Fruit fly (Drosophila melanogaster) whole organism, embryonic: ENCODE results near the gene Acp29AB.
A peak's percentile ranks its signal among the peaks of the same experiment; 100 is the strongest.

Experiments used
- Antp ChIP-seq: fragments of 200-800 bp; sonication (Bioruptor generic); optimal IDR thresholded peaks from 3 replicates; lab custom pipeline; 2016; ENCODE audit warnings: missing biosample characterization, missing genetic modification characterization
- CG10267 ChIP-seq: fragments of 200-800 bp; sonication (Bioruptor generic); optimal IDR thresholded peaks from 2 replicates; lab custom pipeline; 2018; ENCODE audit warnings: missing biosample characterization, mild to moderate bottlenecking, missing genetic modification characterization, moderate library complexity
- CG1647 ChIP-seq: fragments of 200-800 bp; sonication (Bioruptor generic); optimal IDR thresholded peaks from 3 replicates; lab custom pipeline; 2016; ENCODE audit warnings: missing biosample characterization, missing genetic modification characterization
- CG16815 ChIP-seq: fragments of 200-800 bp; sonication (Bioruptor generic); optimal IDR thresholded peaks from 3 replicates; lab custom pipeline; 2017; ENCODE audit warnings: missing biosample characterization, mild to moderate bottlenecking, missing genetic modification characterization
- CG16863 ChIP-seq: fragments of 200-800 bp; sonication (Bioruptor generic); optimal IDR thresholded peaks from 3 replicates; lab custom pipeline; 2016; ENCODE audit warnings: missing biosample characterization, missing genetic modification characterization
- CG17361 ChIP-seq: fragments of 200-800 bp; sonication (Bioruptor generic); IDR thresholded peaks from 3 replicates; pipeline ENCODE4 v1.3.6; 2022; ENCODE audit warnings: missing biosample characterization, missing genetic modification characterization
- CG17829 ChIP-seq: fragments of 200-800 bp; optimal IDR thresholded peaks from 2 replicates; lab custom pipeline; 2019; ENCODE audit warnings: missing biosample characterization, mild to moderate bottlenecking, missing genetic modification characterization, moderate library complexity
- CG17912 ChIP-seq: fragments of 200-800 bp; sonication (Bioruptor generic); optimal IDR thresholded peaks from 2 replicates; lab custom pipeline; 2018; ENCODE audit warnings: missing biosample characterization, mild to moderate bottlenecking, missing genetic modification characterization
- CG18599 ChIP-seq: fragments of 200-800 bp; sonication (Bioruptor generic); optimal IDR thresholded peaks from 3 replicates; lab custom pipeline; 2017; ENCODE audit warnings: missing biosample characterization, missing genetic modification characterization, mild to moderate bottlenecking, moderate library complexity, missing genetic modification reagents
- CG2678 ChIP-seq: fragments of 200-800 bp; sonication (Bioruptor generic); optimal IDR thresholded peaks from 3 replicates; lab custom pipeline; 2019; ENCODE audit warnings: missing biosample characterization, mild to moderate bottlenecking, missing genetic modification characterization, moderate library complexity
- CG3065 ChIP-seq: fragments of 200-800 bp; sonication (Bioruptor generic); optimal IDR thresholded peaks from 2 replicates; lab custom pipeline; 2016; ENCODE audit warnings: missing biosample characterization, missing genetic modification characterization
- CG31365 ChIP-seq: fragments of 200-800 bp; sonication (Bioruptor generic); optimal IDR thresholded peaks from 2 replicates; lab custom pipeline; 2018; ENCODE audit warnings: missing biosample characterization, mild to moderate bottlenecking, missing genetic modification characterization
- CG33557 ChIP-seq: fragments of 200-800 bp; sonication (Bioruptor generic); optimal IDR thresholded peaks from 2 replicates; lab custom pipeline; 2019; ENCODE audit warnings: missing biosample characterization, mild to moderate bottlenecking, missing genetic modification characterization, moderate library complexity
- CG4424 ChIP-seq: fragments of 200-800 bp; sonication (Bioruptor generic); optimal IDR thresholded peaks from 3 replicates; lab custom pipeline; 2016; ENCODE audit warnings: missing biosample characterization, missing genetic modification characterization
- CG9437 ChIP-seq: fragments of 200-800 bp; sonication (Bioruptor generic); optimal IDR thresholded peaks from 2 replicates; lab custom pipeline; 2018; ENCODE audit warnings: missing biosample characterization, mild to moderate bottlenecking, missing genetic modification characterization
- CG9932 ChIP-seq: fragments of 200-800 bp; sonication (Bioruptor generic); IDR thresholded peaks from 2 replicates; pipeline ENCODE4 v1.3.6; 2022; ENCODE audit warnings: missing biosample characterization, missing genetic modification characterization
- Dip2 ChIP-seq: fragments of 200-800 bp; sonication (Bioruptor generic); IDR thresholded peaks from 2 replicates; pipeline ENCODE4 v1.3.6; 2022; ENCODE audit warnings: missing biosample characterization, missing genetic modification characterization
- Gsc ChIP-seq: fragments of 200-800 bp; sonication (Bioruptor generic); IDR thresholded peaks from 2 replicates; pipeline ENCODE4 v1.3.6; 2022; ENCODE audit warnings: missing biosample characterization, missing genetic modification characterization
- Hmr ChIP-seq: fragments of 200-800 bp; sonication (Bioruptor generic); optimal IDR thresholded peaks from 3 replicates; lab custom pipeline; 2017; ENCODE audit warnings: mild to moderate bottlenecking, missing biosample characterization, missing genetic modification reagents, missing genetic modification characterization
- Hmx ChIP-seq: fragments of 200-800 bp; sonication (Bioruptor generic); optimal IDR thresholded peaks from 2 replicates; lab custom pipeline; 2016; ENCODE audit warnings: missing biosample characterization, missing genetic modification characterization
- Hr78 ChIP-seq, 2 experiments: fragments of 200-800 bp in 1 of 2; fragments of >200 bp in 1 of 2; sonication (Bioruptor generic) in 1 of 2; optimal IDR thresholded peaks; 2 replicates each; lab custom pipeline; 2017 to 2019; ENCODE audit warnings: missing biosample characterization in 2 of 2, missing genetic modification characterization in 2 of 2, mild to moderate bottlenecking in 1 of 2, moderate library complexity in 1 of 2
- Max ChIP-seq: fragments of 200-800 bp; sonication (Bioruptor generic); optimal IDR thresholded peaks from 2 replicates; lab custom pipeline; 2016; ENCODE audit warnings: missing biosample characterization, mild to moderate bottlenecking, missing genetic modification characterization
- Meics ChIP-seq: fragments of 200-800 bp; sonication (Bioruptor generic); optimal IDR thresholded peaks from 2 replicates; lab custom pipeline; 2017; ENCODE audit warnings: missing biosample characterization, mild to moderate bottlenecking, missing genetic modification characterization
- Mes4 ChIP-seq: fragments of 200-800 bp; sonication (Bioruptor generic); optimal IDR thresholded peaks from 2 replicates; lab custom pipeline; 2016; ENCODE audit warnings: missing biosample characterization, missing genetic modification characterization
- NfI ChIP-seq: fragments of 200-800 bp; sonication (Bioruptor generic); optimal IDR thresholded peaks from 3 replicates; lab custom pipeline; 2018; ENCODE audit warnings: missing biosample characterization, mild to moderate bottlenecking, missing genetic modification characterization, moderate library complexity
- Optix ChIP-seq: fragments of 200-800 bp; sonication (Bioruptor generic); IDR thresholded peaks from 3 replicates; pipeline ENCODE4 v1.3.6; 2022; ENCODE audit warnings: missing biosample characterization, missing genetic modification characterization
- Ptx1 ChIP-seq: fragments of 200-800 bp; sonication (Bioruptor generic); IDR thresholded peaks from 2 replicates; pipeline ENCODE4 v1.3.6; 2022; ENCODE audit warnings: missing biosample characterization, missing genetic modification characterization
- Scr ChIP-seq: fragments of 200-800 bp; sonication (Bioruptor generic); IDR thresholded peaks from 2 replicates; pipeline ENCODE4 v1.3.6; 2022; ENCODE audit warnings: missing biosample characterization, missing genetic modification characterization; ENCODE audit not compliant: partially characterized antibody
- abd-A ChIP-seq: fragments of 200-800 bp; sonication (Bioruptor generic); optimal IDR thresholded peaks from 3 replicates; lab custom pipeline; 2019; ENCODE audit warnings: missing biosample characterization, mild to moderate bottlenecking, missing genetic modification characterization, moderate library complexity
- aop ChIP-seq: fragments of 200-800 bp; sonication (Bioruptor generic); IDR thresholded peaks from 2 replicates; pipeline ENCODE4 v1.3.6; 2022; ENCODE audit warnings: missing biosample characterization, missing genetic modification characterization
- az2 ChIP-seq: fragments of 200-800 bp; sonication (Bioruptor generic); optimal IDR thresholded peaks from 3 replicates; lab custom pipeline; 2016; ENCODE audit warnings: missing biosample characterization, missing genetic modification characterization
- bowl ChIP-seq: fragments of 200-800 bp; sonication (Bioruptor generic); IDR thresholded peaks from 2 replicates; pipeline ENCODE4 v1.3.6; 2022; ENCODE audit warnings: missing biosample characterization, missing genetic modification characterization
- crol ChIP-seq: fragments of 200-800 bp; sonication (Bioruptor generic); IDR thresholded peaks from 2 replicates; pipeline ENCODE4 v1.3.6; 2022; ENCODE audit warnings: missing biosample characterization, missing genetic modification characterization
- da ChIP-seq: fragments of 200-800 bp; sonication (Bioruptor generic); optimal IDR thresholded peaks from 2 replicates; lab custom pipeline; 2016; ENCODE audit warnings: missing biosample characterization, missing genetic modification characterization
- fu2 ChIP-seq: fragments of 200-800 bp; sonication (Bioruptor generic); optimal IDR thresholded peaks from 2 replicates; lab custom pipeline; 2016; ENCODE audit warnings: missing biosample characterization, missing genetic modification characterization
- gfzf ChIP-seq: fragments of 200-800 bp; sonication (Bioruptor generic); optimal IDR thresholded peaks from 2 replicates; lab custom pipeline; 2016; ENCODE audit warnings: missing biosample characterization, mild to moderate bottlenecking, missing genetic modification characterization, moderate library complexity
- grau ChIP-seq: fragments of 200-800 bp; optimal IDR thresholded peaks from 3 replicates; lab custom pipeline; 2019; ENCODE audit warnings: missing biosample characterization, mild to moderate bottlenecking, missing genetic modification characterization, moderate library complexity
- gro ChIP-seq: fragments of 200-800 bp; sonication (Bioruptor generic); optimal IDR thresholded peaks from 2 replicates; lab custom pipeline; 2016; ENCODE audit warnings: missing biosample characterization, missing genetic modification characterization
- jumu ChIP-seq: fragments of 200-800 bp; sonication (Bioruptor generic); optimal IDR thresholded peaks from 3 replicates; lab custom pipeline; 2016; ENCODE audit warnings: missing biosample characterization, missing genetic modification characterization
- nerfin-1 ChIP-seq: fragments of 200-800 bp; sonication (Bioruptor generic); optimal IDR thresholded peaks from 3 replicates; lab custom pipeline; 2019; ENCODE audit warnings: missing biosample characterization, mild to moderate bottlenecking, missing genetic modification characterization, moderate library complexity
- nmo ChIP-seq: fragments of 200-800 bp; sonication (Bioruptor generic); optimal IDR thresholded peaks from 2 replicates; lab custom pipeline; 2018; ENCODE audit warnings: missing biosample characterization, mild to moderate bottlenecking, missing genetic modification characterization, moderate library complexity
- nom ChIP-seq: fragments of 200-800 bp; sonication (Bioruptor generic); optimal IDR thresholded peaks from 2 replicates; lab custom pipeline; 2017; ENCODE audit warnings: missing biosample characterization, missing genetic modification characterization, mild to moderate bottlenecking, moderate library complexity, missing genetic modification reagents
- org-1 ChIP-seq: fragments of 200-800 bp; sonication (Bioruptor generic); optimal IDR thresholded peaks from 2 replicates; lab custom pipeline; 2017; ENCODE audit warnings: missing biosample characterization, missing genetic modification characterization
- pros ChIP-seq: fragments of 200-800 bp; sonication (Bioruptor generic); optimal IDR thresholded peaks from 3 replicates; lab custom pipeline; 2019; ENCODE audit warnings: missing biosample characterization, mild to moderate bottlenecking, missing genetic modification characterization, moderate library complexity
- ranshi ChIP-seq: fragments of 200-800 bp; sonication (Bioruptor generic); IDR thresholded peaks from 2 replicates; pipeline ENCODE4 v1.3.6; 2022; ENCODE audit warnings: missing biosample characterization, missing genetic modification characterization
- row ChIP-seq: fragments of 200-800 bp; sonication (Bioruptor generic); IDR thresholded peaks from 3 replicates; pipeline ENCODE4 v1.3.6; 2022; ENCODE audit warnings: missing biosample characterization, missing genetic modification characterization
- sd ChIP-seq: fragments of 200-800 bp; sonication (Bioruptor generic); optimal IDR thresholded peaks from 3 replicates; lab custom pipeline; 2018; ENCODE audit warnings: missing biosample characterization, mild to moderate bottlenecking, missing genetic modification characterization, moderate library complexity
- tio ChIP-seq: fragments of 200-800 bp; sonication (Bioruptor generic); optimal IDR thresholded peaks from 2 replicates; lab custom pipeline; 2017; ENCODE audit warnings: missing biosample characterization, missing genetic modification characterization, inconsistent platforms
- unpg ChIP-seq: fragments of 200-800 bp; sonication (Bioruptor generic); optimal IDR thresholded peaks from 3 replicates; lab custom pipeline; 2018; ENCODE audit warnings: missing biosample characterization, mild to moderate bottlenecking, missing genetic modification characterization, moderate library complexity
- vvl ChIP-seq: fragments of 200-800 bp; sonication (Bioruptor generic); IDR thresholded peaks from 2 replicates; pipeline ENCODE4 v1.3.6; 2022; ENCODE audit warnings: missing biosample characterization, missing genetic modification characterization
- z ChIP-seq: fragments of 200-800 bp; sonication (Bioruptor generic); IDR thresholded peaks from 3 replicates; pipeline ENCODE4 v1.3.6; 2022; ENCODE audit warnings: missing biosample characterization, missing genetic modification characterization

The Acp29AB gene

dm6 chr2L:8371354-8371937, 21.6 kb downstream of the Acp29AB start (continued):
- TF ChIP-seq CG18599 (GFP tag; lab: Kevin White, UChicago), result peak; percentile 6
- TF ChIP-seq CG17361, result peak; percentile 56; the same call in 1 of the 3 replicates
- TF ChIP-seq CG16815 (GFP tag; lab: Kevin White, UChicago), result no peak
- no peak for TF ChIP-seq aop (GFP tag; lab: Robert Waterston, UW)
- no peak for TF ChIP-seq NfI
- no peak for TF ChIP-seq CG3065 (GFP tag; lab: Kevin White, UChicago)
- no peak for TF ChIP-seq Hmr (GFP tag; lab: Kevin White, UChicago)
- no peak for TF ChIP-seq ranshi (GFP tag; lab: Robert Waterston, UW)
- TF ChIP-seq CG10267, result peak; percentile 7
- no peak for TF ChIP-seq CG31365 (tag; lab: Kevin White, UChicago)
- peak; percentile 31 for TF ChIP-seq CG17829 (tag; lab: Kevin White, UChicago)
- no peak for TF ChIP-seq Gsc (GFP tag; lab: Robert Waterston, UW)
- TF ChIP-seq jumu (GFP tag; lab: Kevin White, UChicago), result no peak
- no peak for TF ChIP-seq Max (GFP tag; lab: Kevin White, UChicago)
- no peak for TF ChIP-seq CG1647 (GFP tag; lab: Kevin White, UChicago)
- TF ChIP-seq CG33557 (GFP tag; lab: Kevin White, UChicago), result no peak
- no peak for TF ChIP-seq nom (GFP tag; lab: Kevin White, UChicago)
- peak; percentile 8 for TF ChIP-seq unpg (GFP tag; lab: Kevin White, UChicago)
- TF ChIP-seq org-1 (GFP tag; lab: Kevin White, UChicago), result no peak
- no peak for TF ChIP-seq Hmx
- no peak for TF ChIP-seq tio (GFP tag; lab: Kevin White, UChicago)
- no peak for TF ChIP-seq Antp (GFP tag; lab: Kevin White, UChicago)
- TF ChIP-seq nmo, result peak; percentile 18
- peak; percentile 22 for TF ChIP-seq CG4424 (GFP tag; lab: Kevin White, UChicago)
- no peak for TF ChIP-seq bowl (GFP tag; lab: Robert Waterston, UW)
- no peak for TF ChIP-seq Optix (GFP tag; lab: Robert Waterston, UW)
- TF ChIP-seq pros (GFP tag; lab: Kevin White, UChicago), result no peak
- peak; percentile 65 for TF ChIP-seq CG2678 (tag; lab: Kevin White, UChicago)
- no peak for TF ChIP-seq fu2
- TF ChIP-seq Mes4 (GFP tag; lab: Kevin White, UChicago), result no peak
- TF ChIP-seq gro (GFP tag; lab: Kevin White, UChicago), result no peak
- no peak for TF ChIP-seq CG16863 (GFP tag; lab: Kevin White, UChicago)
- no peak for TF ChIP-seq crol
- no peak for TF ChIP-seq Ptx1 (GFP tag; lab: Robert Waterston, UW)
- TF ChIP-seq sd (tag; lab: Kevin White, UChicago), result no peak
- TF ChIP-seq Scr, result no peak
- TF ChIP-seq nerfin-1, result peak; percentile 0
- TF ChIP-seq z, result no peak
- no peak for TF ChIP-seq az2 (GFP tag; lab: Kevin White, UChicago)
- no peak for TF ChIP-seq CG9932 (GFP tag; lab: Robert Waterston, UW)
- no peak for TF ChIP-seq da
- peak; percentile 27 for TF ChIP-seq CG9437 (GFP tag; lab: Kevin White, UChicago)
- peak; percentile 48 for TF ChIP-seq Meics (GFP tag; lab: Kevin White, UChicago)
- no peak for TF ChIP-seq Dip2
- no peak for TF ChIP-seq abd-A (tag; lab: Kevin White, UChicago)
- no peak for TF ChIP-seq gfzf
- TF ChIP-seq vvl, result no peak
- peak; percentile 80 for TF ChIP-seq grau
- peak; percentile 38; the same call in 1 of the 3 replicates for TF ChIP-seq row (GFP tag; lab: Robert Waterston, UW)
- no peak for TF ChIP-seq Hr78 (GFP tag; optimal IDR thresholded peaks at IDR 0.05; lab: Kevin White, UChicago)
- no peak for TF ChIP-seq CG17912 (GFP tag; lab: Kevin White, UChicago)
